Fruit fly (Drosophila melanogaster) whole organism, embryonic: ENCODE data around the gene CG4991.

Source experiments
- Abd-B ChIP-seq: fragments of 200-800 bp; sonication (Bioruptor generic); optimal IDR thresholded peaks from 2 replicates; lab custom pipeline; 2018; ENCODE audit warnings: missing biosample characterization, mild to moderate bottlenecking, missing genetic modification characterization, moderate library complexity
- Adf1 ChIP-seq: fragments of 200-800 bp; sonication (Bioruptor generic); IDR thresholded peaks from 2 replicates; pipeline ENCODE4 v1.3.6; 2022; ENCODE audit warnings: missing biosample characterization, missing genetic modification characterization
- Aef1 ChIP-seq: fragments of 200-800 bp; sonication (Bioruptor generic); IDR thresholded peaks from 3 replicates; pipeline ENCODE4 v1.3.6; 2022; ENCODE audit warnings: missing biosample characterization, missing genetic modification characterization
- Atf6 ChIP-seq: fragments of 200-800 bp; sonication (Bioruptor generic); IDR thresholded peaks from 2 replicates; pipeline ENCODE4 v1.3.6; 2022; ENCODE audit warnings: missing biosample characterization, missing genetic modification characterization
- Bgb ChIP-seq: fragments of 200-800 bp; sonication (Bioruptor generic); IDR thresholded peaks from 2 replicates; pipeline ENCODE4 v1.3.6; 2022; ENCODE audit warnings: missing biosample characterization, missing genetic modification characterization; ENCODE audit not compliant: partially characterized antibody
- CG12219 ChIP-seq: fragments of 200-800 bp; sonication (Bioruptor generic); optimal IDR thresholded peaks from 3 replicates; lab custom pipeline; 2018; ENCODE audit warnings: missing biosample characterization, mild to moderate bottlenecking, missing genetic modification characterization
- CG15073 ChIP-seq: fragments of 200-800 bp; sonication (Bioruptor generic); optimal IDR thresholded peaks from 2 replicates; lab custom pipeline; 2016; ENCODE audit warnings: missing biosample characterization, missing genetic modification characterization
- CG15479 ChIP-seq: fragments of 200-800 bp; sonication (Bioruptor generic); optimal IDR thresholded peaks from 3 replicates; lab custom pipeline; 2019; ENCODE audit warnings: missing biosample characterization, mild to moderate bottlenecking, missing genetic modification characterization, moderate library complexity
- CG30403 ChIP-seq: fragments of 200-800 bp; sonication (Bioruptor generic); optimal IDR thresholded peaks from 3 replicates; lab custom pipeline; 2016; ENCODE audit warnings: missing biosample characterization, missing genetic modification characterization
- CG33213 ChIP-seq: fragments of 200-800 bp; sonication (Bioruptor generic); optimal IDR thresholded peaks from 3 replicates; lab custom pipeline; 2016; ENCODE audit warnings: missing biosample characterization, missing genetic modification characterization
- CG4820 ChIP-seq: fragments of 200-800 bp; sonication (Bioruptor generic); optimal IDR thresholded peaks from 3 replicates; lab custom pipeline; 2016; ENCODE audit warnings: missing biosample characterization, missing genetic modification characterization
- CG7786 ChIP-seq: fragments of 200-800 bp; sonication (Bioruptor generic); optimal IDR thresholded peaks from 2 replicates; lab custom pipeline; 2016; ENCODE audit warnings: missing biosample characterization, missing genetic modification characterization
- CG8478 ChIP-seq: fragments of >200 bp; optimal IDR thresholded peaks from 2 replicates; lab custom pipeline; 2018
- CrebB ChIP-seq: fragments of 200-800 bp; sonication (Bioruptor generic); optimal IDR thresholded peaks from 3 replicates; lab custom pipeline; 2018; ENCODE audit warnings: missing biosample characterization, mild to moderate bottlenecking, missing genetic modification characterization
- Dfd ChIP-seq, 2 experiments: fragments of >200 bp; optimal IDR thresholded peaks; 2 replicates each; lab custom pipeline; 2017; ENCODE audit warnings: missing biosample characterization in 2 of 2, missing genetic modification characterization in 2 of 2
- MESR4 ChIP-seq: fragments of 200-800 bp; sonication (Bioruptor generic); optimal IDR thresholded peaks from 2 replicates; lab custom pipeline; 2018; ENCODE audit warnings: missing biosample characterization, mild to moderate bottlenecking, missing genetic modification characterization, moderate library complexity
- Max ChIP-seq: fragments of 200-800 bp; sonication (Bioruptor generic); optimal IDR thresholded peaks from 2 replicates; lab custom pipeline; 2016; ENCODE audit warnings: missing biosample characterization, mild to moderate bottlenecking, missing genetic modification characterization
- Nf-YB ChIP-seq: fragments of 200-800 bp; sonication (Bioruptor generic); optimal IDR thresholded peaks from 3 replicates; lab custom pipeline; 2019; ENCODE audit warnings: missing biosample characterization, mild to moderate bottlenecking, missing genetic modification characterization, moderate library complexity
- Side ChIP-seq: fragments of 200-800 bp; sonication (Bioruptor generic); optimal IDR thresholded peaks from 2 replicates; lab custom pipeline; 2016; ENCODE audit warnings: missing biosample characterization, missing genetic modification characterization
- Sry-δ ChIP-seq: fragments of 200-800 bp; sonication (Bioruptor generic); optimal IDR thresholded peaks from 2 replicates; lab custom pipeline; 2016; ENCODE audit warnings: missing biosample characterization, missing genetic modification characterization
- amos ChIP-seq: fragments of 200-800 bp; sonication (Bioruptor generic); IDR thresholded peaks from 2 replicates; pipeline ENCODE4 v1.3.6; 2022; ENCODE audit warnings: missing biosample characterization, missing genetic modification characterization; ENCODE audit not compliant: partially characterized antibody
- ase ChIP-seq: fragments of 200-800 bp; sonication (Bioruptor generic); IDR thresholded peaks from 3 replicates; pipeline ENCODE4 v1.3.6; 2022; ENCODE audit warnings: missing biosample characterization, missing genetic modification characterization
- bcd ChIP-seq: fragments of 200-800 bp; sonication (Bioruptor generic); optimal IDR thresholded peaks from 2 replicates; lab custom pipeline; 2017; ENCODE audit warnings: missing biosample characterization, mild to moderate bottlenecking, missing genetic modification characterization
- bigmax ChIP-seq: fragments of 200-800 bp; sonication (Bioruptor generic); optimal IDR thresholded peaks from 2 replicates; lab custom pipeline; 2018; ENCODE audit warnings: missing biosample characterization, mild to moderate bottlenecking, missing genetic modification characterization
- br ChIP-seq: fragments of >200 bp; optimal IDR thresholded peaks from 2 replicates; lab custom pipeline; 2017
- bsh ChIP-seq, 2 experiments: fragments of 200-800 bp; sonication (Bioruptor generic); optimal IDR thresholded peaks; 2 replicates each; lab custom pipeline; 2017 to 2018; ENCODE audit warnings: mild to moderate bottlenecking in 2 of 2, missing biosample characterization in 2 of 2, missing genetic modification characterization in 2 of 2, moderate library complexity in 1 of 2
- btn ChIP-seq: fragments of 200-800 bp; sonication (Bioruptor generic); optimal IDR thresholded peaks from 2 replicates; lab custom pipeline; 2016; ENCODE audit warnings: missing biosample characterization, missing genetic modification characterization
- cato ChIP-seq: fragments of 200-800 bp; sonication (Bioruptor generic); optimal IDR thresholded peaks from 2 replicates; lab custom pipeline; 2016; ENCODE audit warnings: missing biosample characterization, missing genetic modification characterization, borderline replicate concordance
- ci ChIP-seq: fragments of 200-800 bp; sonication (Bioruptor generic); IDR thresholded peaks from 3 replicates; pipeline ENCODE4 v1.3.6; 2022; ENCODE audit warnings: missing biosample characterization, missing genetic modification characterization
- crol ChIP-seq: fragments of 200-800 bp; sonication (Bioruptor generic); IDR thresholded peaks from 2 replicates; pipeline ENCODE4 v1.3.6; 2022; ENCODE audit warnings: missing biosample characterization, missing genetic modification characterization
- dimm ChIP-seq: fragments of 200-800 bp; sonication (Bioruptor generic); IDR thresholded peaks from 2 replicates; pipeline ENCODE4 v1.3.6; 2022; ENCODE audit warnings: missing biosample characterization, missing genetic modification characterization
- dmrt11E ChIP-seq: fragments of 200-800 bp; sonication (Bioruptor generic); optimal IDR thresholded peaks from 3 replicates; lab custom pipeline; 2018; ENCODE audit warnings: missing biosample characterization, mild to moderate bottlenecking, missing genetic modification characterization, moderate library complexity
- emc ChIP-seq: fragments of 200-800 bp; sonication (Bioruptor generic); optimal IDR thresholded peaks from 2 replicates; lab custom pipeline; 2016; ENCODE audit warnings: missing biosample characterization, missing genetic modification characterization
- fru ChIP-seq: fragments of >200 bp; optimal IDR thresholded peaks from 2 replicates; lab custom pipeline; 2017
- hb ChIP-seq: fragments of 200-800 bp; sonication (Bioruptor generic); IDR thresholded peaks from 3 replicates; pipeline ENCODE4 v1.3.6; 2022; ENCODE audit warnings: missing biosample characterization, missing genetic modification characterization; ENCODE audit not compliant: partially characterized antibody
- lbe ChIP-seq: fragments of 200-800 bp; sonication (Bioruptor generic); optimal IDR thresholded peaks from 2 replicates; lab custom pipeline; 2016; ENCODE audit warnings: missing biosample characterization, mild to moderate bottlenecking, missing genetic modification characterization
- lmd ChIP-seq: fragments of 200-800 bp; sonication (Bioruptor generic); IDR thresholded peaks from 2 replicates; pipeline ENCODE4 v1.3.6; 2022; ENCODE audit warnings: missing biosample characterization, missing genetic modification characterization
- lola ChIP-seq, 3 experiments: fragments of >200 bp in 2 of 3; fragments of 200-800 bp in 1 of 3; sonication (Bioruptor generic) in 1 of 3; optimal IDR thresholded peaks; 2 replicates each; lab custom pipeline; 2017 to 2019; ENCODE audit warnings: missing biosample characterization in 3 of 3, missing genetic modification characterization in 3 of 3, mild to moderate bottlenecking in 1 of 3, moderate library complexity in 1 of 3
- mld ChIP-seq: fragments of 200-800 bp; sonication (Bioruptor generic); IDR thresholded peaks from 3 replicates; pipeline ENCODE4 v1.3.6; 2022; ENCODE audit warnings: missing biosample characterization, missing genetic modification characterization; ENCODE audit not compliant: partially characterized antibody
- nerfin-2 ChIP-seq: fragments of 200-800 bp; sonication (Bioruptor generic); IDR thresholded peaks from 2 replicates; pipeline ENCODE4 v1.3.6; 2022; ENCODE audit warnings: missing biosample characterization, missing genetic modification characterization; ENCODE audit not compliant: partially characterized antibody
- oc ChIP-seq: fragments of 200-800 bp; sonication (Bioruptor generic); optimal IDR thresholded peaks from 2 replicates; lab custom pipeline; 2018; ENCODE audit warnings: missing biosample characterization, mild to moderate bottlenecking, missing genetic modification characterization, moderate library complexity
- p53 ChIP-seq: fragments of 200-800 bp; sonication (Bioruptor generic); optimal IDR thresholded peaks from 2 replicates; lab custom pipeline; 2016; ENCODE audit warnings: missing biosample characterization, missing genetic modification characterization
- pan ChIP-seq, 4 experiments: fragments of >200 bp in 3 of 4; fragments of 200-800 bp in 1 of 4; sonication (Bioruptor generic) in 1 of 4; optimal IDR thresholded peaks in 3 of 4; IDR thresholded peaks in 1 of 4; 2 replicates each; pipeline versions ENCODE4 v1.3.6 to Lab custom; 2017 to 2022; ENCODE audit warnings: missing biosample characterization in 2 of 4, missing genetic modification characterization in 2 of 4, mixed read lengths in 1 of 4
- pfk ChIP-seq: fragments of 200-800 bp; sonication (Bioruptor generic); optimal IDR thresholded peaks from 2 replicates; lab custom pipeline; 2018; ENCODE audit warnings: missing biosample characterization, mild to moderate bottlenecking, missing genetic modification characterization, moderate library complexity
- pho ChIP-seq: fragments of 200-800 bp; sonication (Bioruptor generic); optimal IDR thresholded peaks from 2 replicates; lab custom pipeline; 2016; ENCODE audit warnings: missing biosample characterization, missing genetic modification characterization
- pros ChIP-seq: fragments of 200-800 bp; sonication (Bioruptor generic); optimal IDR thresholded peaks from 3 replicates; lab custom pipeline; 2019; ENCODE audit warnings: missing biosample characterization, mild to moderate bottlenecking, missing genetic modification characterization, moderate library complexity
- sisA ChIP-seq: fragments of 200-800 bp; sonication (Bioruptor generic); IDR thresholded peaks from 2 replicates; pipeline ENCODE4 v1.3.6; 2022; ENCODE audit warnings: missing biosample characterization, missing genetic modification characterization
- so ChIP-seq: fragments of 200-800 bp; sonication (Bioruptor generic); IDR thresholded peaks from 3 replicates; pipeline ENCODE4 v1.3.6; 2022; ENCODE audit warnings: missing biosample characterization, missing genetic modification characterization
- sug ChIP-seq: fragments of 200-800 bp; optimal IDR thresholded peaks from 2 replicates; lab custom pipeline; 2019; ENCODE audit warnings: missing biosample characterization, mild to moderate bottlenecking, missing genetic modification characterization, moderate library complexity
- tna ChIP-seq: fragments of 200-800 bp; sonication (Bioruptor generic); IDR thresholded peaks from 2 replicates; pipeline ENCODE4 v1.3.6; 2022; ENCODE audit warnings: missing biosample characterization, missing genetic modification characterization; ENCODE audit not compliant: partially characterized antibody
- vnd ChIP-seq: fragments of 200-800 bp; sonication (Bioruptor generic); IDR thresholded peaks from 3 replicates; pipeline ENCODE4 v1.3.6; 2022; ENCODE audit warnings: missing biosample characterization, missing genetic modification characterization; ENCODE audit not compliant: partially characterized antibody

CG4991 gene

DNA sequence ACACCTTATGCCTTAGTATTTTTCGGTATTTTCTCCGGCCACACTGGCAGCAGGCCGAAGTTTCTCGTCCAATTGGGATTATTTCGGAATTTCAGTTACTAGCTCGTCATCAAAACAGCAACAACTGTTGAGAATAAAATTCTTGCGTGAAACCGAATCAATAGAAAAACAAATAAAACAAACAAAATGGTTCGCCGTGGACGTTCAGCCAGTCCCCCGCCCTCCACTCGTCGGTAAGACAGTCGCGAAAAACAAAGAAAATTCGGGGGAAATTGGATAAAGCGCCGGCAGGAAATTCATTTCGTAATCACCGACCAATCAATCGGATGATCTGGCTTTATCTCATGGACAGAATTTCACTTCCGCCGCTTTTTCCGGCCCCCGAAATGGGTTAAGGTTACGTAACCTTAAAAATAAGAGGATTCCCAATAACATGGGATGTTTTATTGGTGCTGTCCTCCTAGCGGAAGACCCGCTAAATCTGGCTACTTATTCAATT is 57.3 kb downstream of the CG4991 start, which contains the start of gene Chchd2 (continued):
- TF ChIP-seq ci, result 0 out of 3 replicates have a peak, but pooled peaks have one; percentile 41
- TF ChIP-seq hb, result no peak
- peak; percentile 13 for TF ChIP-seq pfk
- no peak for TF ChIP-seq btn
- TF ChIP-seq CG4820 (GFP tag; lab: Kevin White, UChicago), result no peak
- TF ChIP-seq Adf1 (GFP tag; lab: Robert Waterston, UW), result no peak
- peak; percentile 32; the same call in 1 of the 2 replicates for TF ChIP-seq amos (GFP tag; lab: Robert Waterston, UW)
- no peak for TF ChIP-seq dimm (GFP tag; lab: Robert Waterston, UW)
- TF ChIP-seq bsh (GFP tag; optimal IDR thresholded peaks at IDR 0.05; lab: Kevin White, UChicago), result no peak
- TF ChIP-seq mld (GFP tag; lab: Robert Waterston, UW), result no peak
- TF ChIP-seq CG8478, result no peak
- TF ChIP-seq vnd (GFP tag; lab: Robert Waterston, UW), result no peak
- TF ChIP-seq sisA, result no peak
- no peak for TF ChIP-seq Atf6 (GFP tag; lab: Robert Waterston, UW)
- TF ChIP-seq Max (GFP tag; lab: Kevin White, UChicago), result no peak
- TF ChIP-seq Nf-YB (GFP tag; lab: Kevin White, UChicago), result no peak
- peak; percentile 29; the same call in 1 of the 2 replicates for TF ChIP-seq Bgb (GFP tag; lab: Robert Waterston, UW)
- peak; percentile 89 for TF ChIP-seq MESR4 (GFP tag; lab: Kevin White, UChicago)
- TF ChIP-seq crol (GFP tag; lab: Robert Waterston, UW), result no peak
- TF ChIP-seq bigmax (GFP tag; lab: Kevin White, UChicago), result peak; percentile 82
- TF ChIP-seq bcd, result no peak
- TF ChIP-seq CG12219 (GFP tag; lab: Kevin White, UChicago), result no peak
- no peak for TF ChIP-seq Sry-δ (GFP tag; lab: Kevin White, UChicago)
- TF ChIP-seq Side (GFP tag; lab: Kevin White, UChicago), result no peak
- no peak for TF ChIP-seq CG33213 (GFP tag; lab: Kevin White, UChicago)
- no peak for TF ChIP-seq lola (GFP tag; optimal IDR thresholded peaks at IDR 0.05; lab: Kevin White, UChicago)
- TF ChIP-seq CG15479 (GFP tag; lab: Kevin White, UChicago), result no peak
- TF ChIP-seq CG30403 (GFP tag; lab: Kevin White, UChicago), result no peak
- no peak for TF ChIP-seq lbe (GFP tag; lab: Kevin White, UChicago)
- TF ChIP-seq so, result no peak
- TF ChIP-seq CG7786 (GFP tag; lab: Kevin White, UChicago), result no peak
- no peak for TF ChIP-seq cato (GFP tag; lab: Kevin White, UChicago)
- no peak for TF ChIP-seq br (lab: Kevin White, UChicago)
- TF ChIP-seq Abd-B (GFP tag; lab: Kevin White, UChicago), result no peak
- no peak for TF ChIP-seq pros
- peak; percentile 15 for TF ChIP-seq sug
- TF ChIP-seq oc (tag; lab: Kevin White, UChicago), result no peak
- no peak for TF ChIP-seq p53 (GFP tag; lab: Kevin White, UChicago)
- TF ChIP-seq CrebB, result no peak
- TF ChIP-seq CG15073, result no peak
- no peak for TF ChIP-seq dmrt11E (tag; lab: Kevin White, UChicago)
- TF ChIP-seq nerfin-2, result no peak
- no peak for TF ChIP-seq pan (optimal IDR thresholded peaks at IDR 0.05; lab: Kevin White, UChicago)
- no peak for TF ChIP-seq pan (GFP tag; optimal IDR thresholded peaks at IDR 0.05 in 1 of 2, IDR thresholded peaks at IDR 0.05 in 1 of 2)
- no peak for TF ChIP-seq tna (GFP tag; lab: Robert Waterston, UW)
- no peak for TF ChIP-seq Dfd (GFP tag; optimal IDR thresholded peaks at IDR 0.05; lab: Kevin White, UChicago)
- TF ChIP-seq Aef1 (GFP tag; lab: Robert Waterston, UW), result no peak
- TF ChIP-seq fru (lab: Kevin White, UChicago), result no peak
- no peak for TF ChIP-seq pho (GFP tag; lab: Kevin White, UChicago)
- no peak for TF ChIP-seq lmd (GFP tag; lab: Robert Waterston, UW)
- TF ChIP-seq emc (GFP tag; lab: Kevin White, UChicago), result no peak
- TF ChIP-seq ase, result no peak
